Worm (Caenorhabditis elegans): ENCODE data around the gene ceh-87.
"Not testable (repeated sequence)": the region's sequence is repeated elsewhere in the genome, so short reads cannot be mapped to it uniquely, and the experiment has no call there.

Gene ceh-87

DNA sequence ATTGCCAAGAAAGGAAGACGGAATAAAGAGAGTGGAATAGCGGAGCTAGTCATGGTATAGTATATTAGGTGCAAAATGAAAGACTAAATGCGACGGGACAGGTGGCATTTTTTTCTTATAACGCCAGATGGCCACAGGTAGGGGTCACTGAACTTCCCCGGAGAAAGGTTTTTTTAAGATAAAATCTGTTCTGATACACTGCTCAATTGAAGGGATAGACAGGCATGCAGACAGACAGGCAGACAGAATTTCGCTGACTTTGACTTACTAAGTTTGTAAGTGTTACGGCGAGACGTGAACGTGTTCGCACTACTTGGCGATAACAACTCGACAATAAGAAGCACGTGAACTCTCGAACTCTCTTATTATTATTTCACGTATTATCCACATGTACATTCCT, 10.6 kb downstream of the ceh-87 start, which contains the start of the genes F22E5.20 and F22E5.1:
TSS of gene F22E5.20 (minus strand) at position 101 of the 400 bp plus-strand sequence.
TSS of gene F22E5.1 (plus strand) at position 242 of the 400 bp plus-strand sequence.
- not testable (repeated sequence) for TF ChIP-seq attf-4, ZK546.5, ztf-11 (tag; optimal IDR thresholded peaks at IDR 0.05)

DNA sequence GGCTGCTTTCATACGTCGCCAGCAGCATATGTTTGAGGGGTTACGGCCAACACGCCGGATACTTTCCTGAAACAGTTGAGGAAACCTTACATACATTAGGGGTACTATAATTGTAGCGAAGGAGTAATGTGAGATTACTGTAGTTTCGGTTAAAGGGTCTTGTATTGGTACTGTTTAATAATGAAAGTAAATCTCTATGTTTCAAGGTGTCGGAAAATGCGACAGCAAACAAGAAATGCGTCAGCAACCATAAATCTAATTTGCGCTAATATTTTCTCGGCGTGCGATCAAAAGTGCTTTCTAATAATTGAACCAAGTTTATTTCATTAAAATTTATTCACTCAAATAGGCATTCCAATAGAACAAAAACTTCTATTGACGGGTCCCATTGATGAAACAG, 11.8 kb downstream of the ceh-87 start, which contains the start of gene sri-57:
TSS of gene sri-57 (minus strand) at position 101 of the 400 bp plus-strand sequence.
- not testable (repeated sequence) for TF ChIP-seq D1046.2, ZK337.2, madf-5 (GFP tag; IDR thresholded peaks at IDR 0.05)

DNA sequence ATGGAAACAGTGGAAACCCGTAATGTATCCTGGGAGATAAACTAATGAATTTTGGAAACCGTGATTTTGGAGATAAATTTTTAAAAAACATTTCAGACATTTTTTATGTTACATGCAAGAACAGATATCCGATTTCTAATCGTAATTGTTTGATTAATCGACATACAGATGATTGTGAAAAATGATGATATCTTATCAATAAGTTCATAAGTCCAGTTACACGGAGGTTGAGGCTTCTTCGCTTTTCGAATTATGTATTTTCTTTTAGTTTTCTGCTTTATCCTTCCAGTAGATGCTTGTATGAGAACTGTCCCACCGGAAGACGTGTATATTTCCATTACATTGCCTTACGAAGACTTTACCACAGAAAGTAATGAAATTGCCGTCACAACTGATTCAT, 18.5 kb downstream of the ceh-87 start, which contains the start of gene F22E5.22:
TSS of gene F22E5.22 (plus strand) at position 301 of the 400 bp plus-strand sequence.
- no peak for TF ChIP-seq pqm-1 (tag; optimal IDR thresholded peaks at IDR 0.05)
- no peak for TF ChIP-seq daf-12 (tag; optimal IDR thresholded peaks at IDR 0.05)
- TF ChIP-seq gei-8 (GFP tag; optimal IDR thresholded peaks at IDR 0.05): no peak
- TF ChIP-seq ZK546.5 (tag; optimal IDR thresholded peaks at IDR 0.05): no peak
- no peak for TF ChIP-seq ama-1 (optimal IDR thresholded peaks at IDR 0.05)
- TF ChIP-seq egl-43 (GFP tag; IDR thresholded peaks at IDR 0.05): no peak
- TF ChIP-seq php-3 (GFP tag; IDR thresholded peaks at IDR 0.05): no peak
- TF ChIP-seq nhr-48 (tag; optimal IDR thresholded peaks at IDR 0.05): no peak
- no peak for TF ChIP-seq arid-1 (GFP tag; conservative IDR thresholded peaks at IDR 0.05)
- TF ChIP-seq unc-130 (GFP tag; optimal IDR thresholded peaks at IDR 0.05): no peak
- no peak for TF ChIP-seq F44E2.7 (GFP tag; IDR thresholded peaks at IDR 0.05)
- no peak for TF ChIP-seq nhr-111 (GFP tag; optimal IDR thresholded peaks at IDR 0.05)
- no peak for TF ChIP-seq zag-1 (tag; optimal IDR thresholded peaks at IDR 0.05)
- TF ChIP-seq nhr-237 (tag; optimal IDR thresholded peaks at IDR 0.05): no peak
- TF ChIP-seq sdz-12 (GFP tag; optimal IDR thresholded peaks at IDR 0.05): no peak
- TF ChIP-seq ceh-32 (tag; optimal IDR thresholded peaks at IDR 0.05; ENCODE audit: poor library complexity): no peak
- TF ChIP-seq zfp-3 (GFP tag; conservative IDR thresholded peaks at IDR 0.05): no peak
- TF ChIP-seq daf-16 (GFP tag; optimal IDR thresholded peaks at IDR 0.05): no peak
- TF ChIP-seq daf-16 (tag; optimal IDR thresholded peaks at IDR 0.05): no peak

DNA sequence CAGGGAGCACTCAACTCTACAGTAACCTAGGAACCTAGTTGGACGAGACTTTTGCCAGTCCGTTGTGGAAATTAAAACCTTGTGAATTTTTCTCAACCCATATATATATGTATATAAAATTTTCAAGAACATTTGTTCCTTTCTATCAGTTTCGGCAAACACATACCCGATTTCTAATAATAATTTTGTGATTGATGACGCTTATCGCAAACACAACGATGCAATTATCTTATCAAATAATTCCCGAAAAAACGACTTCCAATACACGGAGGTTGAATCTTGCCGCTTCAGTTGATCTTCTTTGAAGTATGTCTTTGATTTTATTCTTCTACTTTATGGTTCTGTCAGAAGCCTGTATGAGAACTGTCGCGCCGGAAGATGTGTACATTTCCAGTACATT, 19.0 kb downstream of the ceh-87 start, which contains the start of gene F22E5.2:
TSS of gene F22E5.2 (plus strand) at position 301 of the 400 bp plus-strand sequence.
- peak; percentile 26 for TF ChIP-seq aha-1 (tag)

DNA sequence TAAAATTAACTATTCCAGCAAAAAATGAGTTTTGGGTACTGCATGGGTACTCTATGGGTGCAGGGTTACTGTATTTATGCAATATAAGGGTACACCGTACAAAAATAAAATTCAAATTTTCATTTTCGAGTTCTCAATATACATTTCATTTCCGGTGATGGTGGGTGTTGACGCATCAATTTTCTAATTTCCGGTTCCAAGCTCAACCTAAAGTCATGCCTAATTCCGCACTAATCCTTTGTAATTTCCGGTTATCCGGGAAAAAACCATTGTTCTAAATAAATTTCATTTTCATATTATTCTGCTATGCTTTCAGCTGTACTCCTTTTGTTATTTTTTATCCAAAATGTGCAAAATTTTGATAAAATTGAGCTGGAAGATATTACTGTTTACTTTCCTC, 24.7 kb downstream of the ceh-87 start, which contains the start of gene gcy-21:
TSS of gene gcy-21 (plus strand) at position 301 of the 400 bp plus-strand sequence.
- TF ChIP-seq tag-97 (GFP tag; IDR thresholded peaks at IDR 0.05) (no peak), sdz-12 (GFP tag; optimal IDR thresholded peaks at IDR 0.05) (no peak), ceh-62 (tag; optimal IDR thresholded peaks at IDR 0.05) (no peak), ceh-28 (tag; optimal IDR thresholded peaks at IDR 0.05) (no peak), lin-13 (GFP tag; optimal IDR thresholded peaks at IDR 0.05) (no peak), D1046.2 (GFP tag; IDR thresholded peaks at IDR 0.05) (no peak), Y105C5A.15 (GFP tag; IDR thresholded peaks at IDR 0.05) (no peak)

DNA sequence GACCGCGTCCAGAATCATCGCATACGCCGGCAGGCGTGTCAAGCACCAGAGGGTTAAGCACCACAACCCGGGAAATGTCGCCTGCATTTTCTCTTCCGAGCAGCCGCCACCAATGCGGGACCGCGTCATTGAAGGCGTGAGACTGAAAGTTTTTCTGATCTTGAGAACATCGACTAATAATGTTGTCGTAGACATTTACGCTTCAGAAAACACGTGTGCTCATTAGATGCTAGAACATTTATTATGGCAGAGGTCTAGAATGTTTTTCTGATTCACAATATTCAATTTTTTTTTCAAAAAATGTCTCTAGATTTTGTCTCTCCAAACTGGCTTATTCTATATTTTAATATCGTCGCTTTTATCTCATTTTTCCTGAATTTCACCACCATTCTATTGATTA, 27.5 kb downstream of the ceh-87 start, which contains the start of gene sri-47:
TSS of gene sri-47 (plus strand) at position 301 of the 400 bp plus-strand sequence.
- TF ChIP-seq egl-43 (GFP tag; IDR thresholded peaks at IDR 0.05) (no peak), cey-2 (tag; optimal IDR thresholded peaks at IDR 0.05; ENCODE audit: borderline replicate concordance, insufficient read depth) (no peak), zfp-2 (tag; optimal IDR thresholded peaks at IDR 0.05) (no peak), unc-62 (GFP tag; optimal IDR thresholded peaks at IDR 0.05 in 1 of 2) (peak in 1 of 2 experiments; percentile 85), unc-62 (tag; optimal IDR thresholded peaks at IDR 0.05) (no peak), dmd-6 (GFP tag; IDR thresholded peaks at IDR 0.05) (no peak), hif-1 (tag; optimal IDR thresholded peaks at IDR 0.05) (no peak), lin-29 (GFP tag; IDR thresholded peaks at IDR 0.05) (no peak), lin-13 (GFP tag; optimal IDR thresholded peaks at IDR 0.05) (no peak), dmd-8 (GFP tag; IDR thresholded peaks at IDR 0.05) (no peak), mes-2 (tag; optimal IDR thresholded peaks at IDR 0.05; ENCODE audit: poor library complexity, severe bottlenecking) (no peak), set-16 (GFP tag; IDR thresholded peaks at IDR 0.05) (0 out of 2 replicates have a peak, but pooled peaks have one; percentile 23), D1046.2 (GFP tag; IDR thresholded peaks at IDR 0.05) (0 out of 2 replicates have a peak, but pooled peaks have one; percentile 39), attf-4 (tag; optimal IDR thresholded peaks at IDR 0.05) (no peak), gei-8 (GFP tag; optimal IDR thresholded peaks at IDR 0.05) (no peak), hmg-1.1 (GFP tag; IDR thresholded peaks at IDR 0.05) (no peak), dve-1 (tag; optimal IDR thresholded peaks at IDR 0.05; ENCODE audit: insufficient read depth) (no peak)
